Fruit fly (Drosophila melanogaster): ENCODE results near the gene Srp54k.
A peak's percentile ranks its signal among the peaks of the same experiment; 100 is the strongest.

Srp54k gene

DNA sequence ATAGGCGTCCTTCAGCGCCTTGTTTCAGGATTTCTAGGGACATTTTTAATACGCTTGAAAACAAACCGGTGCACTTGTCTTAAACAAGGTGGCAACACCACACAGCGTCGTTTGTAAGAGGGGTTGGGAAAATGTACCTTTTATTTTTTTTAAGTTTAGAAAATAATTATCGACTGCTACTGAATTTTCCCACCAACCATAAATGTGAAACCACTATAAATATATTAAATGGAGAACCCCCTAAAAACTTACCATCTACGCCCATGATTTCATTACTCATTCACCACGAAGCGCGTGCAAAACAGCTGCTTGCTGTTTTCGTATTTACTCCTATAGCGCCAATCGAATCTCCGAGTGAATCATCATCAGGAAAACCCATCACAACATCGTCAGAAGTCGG, 13.2 kb upstream of the Srp54k start, which contains the start of the genes Tcs5 and CHMP2B (continued):
- TF ChIP-seq CG6813 (GFP tag; optimal IDR thresholded peaks at IDR 0.05) (peak; percentile 99), cad (GFP tag; optimal IDR thresholded peaks at IDR 0.05) (no peak), CG7745 (tag; optimal IDR thresholded peaks at IDR 0.05) (peak; percentile 96), corto (GFP tag; optimal IDR thresholded peaks at IDR 0.05) (peak; percentile 99), CG18599 (GFP tag; optimal IDR thresholded peaks at IDR 0.05) (peak; percentile 100), jumu (GFP tag; optimal IDR thresholded peaks at IDR 0.05) (peak; percentile 100), ro (GFP tag; IDR thresholded peaks at IDR 0.05) (peak; percentile 100), zen2 (GFP tag; IDR thresholded peaks at IDR 0.05; ENCODE audit: partially characterized antibody) (no peak), gsb-n (tag; optimal IDR thresholded peaks at IDR 0.05) (peak; percentile 99), danr (GFP tag; IDR thresholded peaks at IDR 0.05) (peak; percentile 100), ci (GFP tag; IDR thresholded peaks at IDR 0.05) (peak; percentile 100), Fer1 (GFP tag; optimal IDR thresholded peaks at IDR 0.05) (peak; percentile 99), nmo (GFP tag; optimal IDR thresholded peaks at IDR 0.05) (peak; percentile 100), lbe (GFP tag; optimal IDR thresholded peaks at IDR 0.05) (peak; percentile 96), CG12769 (tag; optimal IDR thresholded peaks at IDR 0.05) (peak; percentile 100), psq (GFP tag; optimal IDR thresholded peaks at IDR 0.05) (peak; percentile 98), grau (tag; optimal IDR thresholded peaks at IDR 0.05) (peak; percentile 99), CG15479 (GFP tag; optimal IDR thresholded peaks at IDR 0.05) (peak; percentile 80), Sin3A (optimal IDR thresholded peaks at IDR 0.05) (peak; percentile 66), cg (GFP tag; optimal IDR thresholded peaks at IDR 0.05) (no peak), CG1024 (GFP tag; IDR thresholded peaks at IDR 0.05) (peak; percentile 99), tap (tag; optimal IDR thresholded peaks at IDR 0.05) (peak; percentile 99), hbn (GFP tag; IDR thresholded peaks at IDR 0.05; ENCODE audit: partially characterized antibody) (no peak), CG11247 (GFP tag; IDR thresholded peaks at IDR 0.05) (peak; percentile 100), CG7786 (GFP tag; optimal IDR thresholded peaks at IDR 0.05) (peak; percentile 99), gcm2 (GFP tag; optimal IDR thresholded peaks at IDR 0.05) (peak; percentile 99), CG8388 (GFP tag; optimal IDR thresholded peaks at IDR 0.05) (peak; percentile 99), MESR4 (GFP tag; optimal IDR thresholded peaks at IDR 0.05) (peak; percentile 94), btn (GFP tag; optimal IDR thresholded peaks at IDR 0.05) (peak; percentile 99), CG10565 (GFP tag; optimal IDR thresholded peaks at IDR 0.05) (peak; percentile 98), Lhr (GFP tag; optimal IDR thresholded peaks at IDR 0.05) (peak; percentile 99), Mrtf (GFP tag; IDR thresholded peaks at IDR 0.05) (peak; percentile 100), Awh (GFP tag; IDR thresholded peaks at IDR 0.05) (peak; percentile 100), CG14710 (tag; optimal IDR thresholded peaks at IDR 0.05) (peak; percentile 99), ken (GFP tag; IDR thresholded peaks at IDR 0.05) (peak; percentile 100), chif (GFP tag; optimal IDR thresholded peaks at IDR 0.05) (peak; percentile 100), Ada2b (GFP tag; IDR thresholded peaks at IDR 0.05) (peak; percentile 100), CG2678 (tag; optimal IDR thresholded peaks at IDR 0.05) (peak; percentile 100), onecut (GFP tag; IDR thresholded peaks at IDR 0.05) (peak; percentile 99), Neu2 (GFP tag; optimal IDR thresholded peaks at IDR 0.05; ENCODE audit: borderline replicate concordance) (peak; percentile 97), her (GFP tag; optimal IDR thresholded peaks at IDR 0.05) (peak; percentile 97), Asciz (GFP tag; optimal IDR thresholded peaks at IDR 0.05) (peak; percentile 99), Lpt (GFP tag; optimal IDR thresholded peaks at IDR 0.05) (no peak), CG42726 (GFP tag; IDR thresholded peaks at IDR 0.05; ENCODE audit: partially characterized antibody) (peak; percentile 44; the same call in 1 of the 2 replicates), Max (GFP tag; optimal IDR thresholded peaks at IDR 0.05) (peak; percentile 100), CG15514 (GFP tag; optimal IDR thresholded peaks at IDR 0.05) (peak; percentile 96), CG7928 (GFP tag; optimal IDR thresholded peaks at IDR 0.05) (peak; percentile 88), pb (GFP tag; optimal IDR thresholded peaks at IDR 0.05) (peak; percentile 99), Hr78 (GFP tag; optimal IDR thresholded peaks at IDR 0.05) (peak in 1 of 2 experiments; percentile 95), CG13894 (tag; optimal IDR thresholded peaks at IDR 0.05) (peak; percentile 99)

All from whole organism, embryonic.